Fruit fly (Drosophila melanogaster): ENCODE measurements around the gene CG13970.

Gene CG13970

dm6 chr2L:20075234-20075803 is 28.6 kb downstream of the CG13970 start, which contains the start of the genes pr and neb (continued):
- TF ChIP-seq nom (GFP tag; optimal IDR thresholded peaks at IDR 0.05) (no peak), CG1602 (GFP tag; optimal IDR thresholded peaks at IDR 0.05) (peak; percentile 56), CG10209 (GFP tag; optimal IDR thresholded peaks at IDR 0.05) (peak; percentile 46), repo (GFP tag; optimal IDR thresholded peaks at IDR 0.05) (no peak), CG4730 (GFP tag; IDR thresholded peaks at IDR 0.05) (no peak), ERR (GFP tag; optimal IDR thresholded peaks at IDR 0.05) (peak; percentile 45), hbn (GFP tag; IDR thresholded peaks at IDR 0.05; ENCODE audit: partially characterized antibody) (no peak), CG34224 (GFP tag; IDR thresholded peaks at IDR 0.05; ENCODE audit: partially characterized antibody) (peak; percentile 62; the same call in 1 of the 3 replicates), CG5245 (GFP tag; optimal IDR thresholded peaks at IDR 0.05) (peak; percentile 42), HmgD (GFP tag; optimal IDR thresholded peaks at IDR 0.05) (no peak), Jarid2 (GFP tag; optimal IDR thresholded peaks at IDR 0.05) (no peak), zen (tag; optimal IDR thresholded peaks at IDR 0.05) (peak; percentile 15), Atf6 (GFP tag; IDR thresholded peaks at IDR 0.05) (peak; percentile 68), CG15011 (GFP tag; optimal IDR thresholded peaks at IDR 0.05) (no peak), Six4 (GFP tag; optimal IDR thresholded peaks at IDR 0.05) (no peak), CG6254 (GFP tag; optimal IDR thresholded peaks at IDR 0.05) (peak; percentile 33), CG34422 (GFP tag; IDR thresholded peaks at IDR 0.05) (peak; percentile 67; the same call in 1 of the 3 replicates), H2.0 (GFP tag; IDR thresholded peaks at IDR 0.05) (peak; percentile 48), zfh1 (GFP tag; IDR thresholded peaks at IDR 0.05) (peak; percentile 62), CG1233 (GFP tag; optimal IDR thresholded peaks at IDR 0.05) (no peak), chn (GFP tag; optimal IDR thresholded peaks at IDR 0.05) (peak; percentile 26), tio (GFP tag; optimal IDR thresholded peaks at IDR 0.05) (no peak), NFAT (GFP tag; IDR thresholded peaks at IDR 0.05) (no peak), Poxn (GFP tag; IDR thresholded peaks at IDR 0.05) (no peak), CG11456 (GFP tag; IDR thresholded peaks at IDR 0.05) (0 out of 3 replicates have a peak, but pooled peaks have one; percentile 58), CG13296 (GFP tag; optimal IDR thresholded peaks at IDR 0.05) (no peak), Hr39 (optimal IDR thresholded peaks at IDR 0.05) (no peak), trem (tag; optimal IDR thresholded peaks at IDR 0.05) (peak; percentile 25), unpg (GFP tag; optimal IDR thresholded peaks at IDR 0.05) (peak; percentile 66), gcm (GFP tag; optimal IDR thresholded peaks at IDR 0.05) (peak; percentile 36), Asciz (GFP tag; optimal IDR thresholded peaks at IDR 0.05) (no peak), CG7372 (GFP tag; IDR thresholded peaks at IDR 0.05) (0 out of 2 replicates have a peak, but pooled peaks have one; percentile 11), CG3163 (GFP tag; optimal IDR thresholded peaks at IDR 0.05) (no peak), CG8388 (GFP tag; optimal IDR thresholded peaks at IDR 0.05) (peak; percentile 40), exex (tag; optimal IDR thresholded peaks at IDR 0.05) (peak; percentile 25), tin (GFP tag; optimal IDR thresholded peaks at IDR 0.05) (peak; percentile 52), lov (optimal IDR thresholded peaks at IDR 0.05) (no peak), lov (GFP tag; IDR thresholded peaks at IDR 0.05) (no peak), salm (tag; optimal IDR thresholded peaks at IDR 0.05) (no peak), CG17186 (GFP tag; optimal IDR thresholded peaks at IDR 0.05) (peak; percentile 28), sd (tag; optimal IDR thresholded peaks at IDR 0.05) (no peak), Aef1 (GFP tag; IDR thresholded peaks at IDR 0.05) (peak; percentile 73), CG8281 (tag; optimal IDR thresholded peaks at IDR 0.05) (no peak), TFAM (GFP tag; optimal IDR thresholded peaks at IDR 0.05) (no peak), Hmr (GFP tag; optimal IDR thresholded peaks at IDR 0.05) (peak; percentile 77), CG13894 (tag; optimal IDR thresholded peaks at IDR 0.05) (no peak), bowl (GFP tag; IDR thresholded peaks at IDR 0.05) (0 out of 2 replicates have a peak, but pooled peaks have one; percentile 15), hkb (optimal IDR thresholded peaks at IDR 0.05) (peak; percentile 58), hkb (GFP tag; IDR thresholded peaks at IDR 0.05) (peak; percentile 82), CG7271 (tag; optimal IDR thresholded peaks at IDR 0.05) (no peak), ham (GFP tag; IDR thresholded peaks at IDR 0.05) (no peak)

All from whole organism, embryonic.